Worm (Caenorhabditis elegans) whole organism, L3 larva: ENCODE data around the gene T19C9.8.
"Not testable (repeated sequence)": the region's sequence is repeated elsewhere in the genome, so short reads cannot be mapped to it uniquely, and the experiment has no call there.

Experiments
- R02D3.7 ChIP-seq: fragments of 150-350 bp; optimal IDR thresholded peaks from 2 replicates; lab custom pipeline; 2014; ENCODE audit warnings: missing biosample characterization, missing genetic modification characterization
- ZK546.5 ChIP-seq: sonication (generic microtip); optimal IDR thresholded peaks from 2 replicates; lab custom pipeline; 2017; ENCODE audit warnings: missing biosample characterization, missing genetic modification characterization
- aly-2 ChIP-seq: fragments of 150-350 bp; optimal IDR thresholded peaks from 2 replicates; lab custom pipeline; 2014; ENCODE audit warnings: missing biosample characterization, missing genetic modification characterization
- ama-1 ChIP-seq: fragments of 150-350 bp; optimal IDR thresholded peaks from 2 replicates; lab custom pipeline; 2018
- ceh-28 ChIP-seq: fragments of 150-350 bp; optimal IDR thresholded peaks from 2 replicates; lab custom pipeline; 2014; ENCODE audit warnings: missing biosample characterization, missing genetic modification reagents, missing genetic modification characterization
- ceh-82 ChIP-seq: fragments of 150-350 bp; optimal IDR thresholded peaks from 2 replicates; lab custom pipeline; 2014; ENCODE audit warnings: missing biosample characterization, missing genetic modification characterization
- daf-12 ChIP-seq: fragments of 150-350 bp; optimal IDR thresholded peaks from 2 replicates; lab custom pipeline; 2014; ENCODE audit warnings: missing biosample characterization, missing genetic modification reagents, missing genetic modification characterization
- egl-27 ChIP-seq: sonication (generic microtip); optimal IDR thresholded peaks from 4 replicates; lab custom pipeline; 2017; ENCODE audit warnings: missing biosample characterization, missing genetic modification reagents, missing genetic modification characterization
- egl-5 ChIP-seq: fragments of 150-350 bp; optimal IDR thresholded peaks from 2 replicates; lab custom pipeline; 2017; ENCODE audit warnings: missing biosample characterization, missing genetic modification reagents, missing genetic modification characterization, inconsistent platforms
- elt-2 ChIP-seq: sonication (generic microtip); optimal IDR thresholded peaks from 2 replicates; lab custom pipeline; 2016; ENCODE audit warnings: missing genetic modification reagents, mild to moderate bottlenecking, missing genetic modification characterization, missing compliant biosample characterization
- elt-3 ChIP-seq, 3 experiments: fragments of 150-350 bp in 1 of 3; sonication (generic microtip) in 2 of 3; optimal IDR thresholded peaks; 2 replicates in 2 of 3; 4 replicates in 1 of 3; lab custom pipeline; 2014 to 2017; ENCODE audit warnings: missing biosample characterization in 3 of 3, missing genetic modification characterization in 3 of 3
- eor-1 ChIP-seq, 2 experiments: fragments of 150-350 bp; optimal IDR thresholded peaks; 2 replicates each; lab custom pipeline; 2014 to 2018; ENCODE audit warnings: missing biosample characterization in 2 of 2, missing genetic modification characterization in 2 of 2
- fkh-10 ChIP-seq: sonication (generic microtip); optimal IDR thresholded peaks from 2 replicates; lab custom pipeline; 2017; ENCODE audit warnings: missing biosample characterization, missing genetic modification reagents, missing genetic modification characterization
- fkh-2 ChIP-seq: fragments of 150-350 bp; optimal IDR thresholded peaks from 2 replicates; lab custom pipeline; 2014; ENCODE audit warnings: missing biosample characterization, missing genetic modification reagents, missing genetic modification characterization
- fos-1 ChIP-seq: fragments of 150-350 bp; optimal IDR thresholded peaks from 2 replicates; lab custom pipeline; 2014; ENCODE audit warnings: missing biosample characterization, missing genetic modification characterization
- hmg-11 ChIP-seq: sonication (generic microtip); optimal IDR thresholded peaks from 2 replicates; lab custom pipeline; 2016; ENCODE audit warnings: missing genetic modification characterization, missing compliant biosample characterization
- jun-1 ChIP-seq: fragments of 150-350 bp; optimal IDR thresholded peaks from 2 replicates; lab custom pipeline; 2014; ENCODE audit warnings: missing biosample characterization, missing genetic modification reagents, missing genetic modification characterization
- lin-15B ChIP-seq: fragments of 150-350 bp; optimal IDR thresholded peaks from 2 replicates; lab custom pipeline; 2014; ENCODE audit warnings: missing biosample characterization, missing genetic modification characterization
- lin-39 ChIP-seq: fragments of 150-350 bp; optimal IDR thresholded peaks from 2 replicates; lab custom pipeline; 2018; ENCODE audit warnings: missing biosample characterization, missing genetic modification reagents, missing genetic modification characterization
- mdl-1 ChIP-seq: fragments of 150-350 bp; optimal IDR thresholded peaks from 2 replicates; lab custom pipeline; 2014; ENCODE audit warnings: missing biosample characterization, missing genetic modification characterization
- mml-1 ChIP-seq: fragments of 150-350 bp; sonication (generic microtip); optimal IDR thresholded peaks from 3 replicates; lab custom pipeline; 2014; ENCODE audit warnings: missing biosample characterization, missing genetic modification characterization
- nhr-11 ChIP-seq: fragments of 150-350 bp; optimal IDR thresholded peaks from 2 replicates; lab custom pipeline; 2014; ENCODE audit warnings: missing biosample characterization, missing genetic modification characterization
- nhr-12 ChIP-seq: fragments of 150-350 bp; optimal IDR thresholded peaks from 2 replicates; lab custom pipeline; 2014; ENCODE audit warnings: missing biosample characterization, missing genetic modification characterization
- nhr-23 ChIP-seq: fragments of 150-350 bp; optimal IDR thresholded peaks from 2 replicates; lab custom pipeline; 2014; ENCODE audit warnings: missing biosample characterization, missing genetic modification reagents, missing genetic modification characterization
- nhr-43 ChIP-seq: sonication (generic microtip); optimal IDR thresholded peaks from 2 replicates; lab custom pipeline; 2016; ENCODE audit warnings: mild to moderate bottlenecking, missing genetic modification characterization, missing compliant biosample characterization; ENCODE audit not compliant: poor library complexity, severe bottlenecking
- nhr-67 ChIP-seq: fragments of 150-350 bp; optimal IDR thresholded peaks from 2 replicates; lab custom pipeline; 2014; ENCODE audit warnings: missing biosample characterization, missing genetic modification characterization
- nhr-76 ChIP-seq: fragments of 150-350 bp; sonication (generic microtip); optimal IDR thresholded peaks from 5 replicates; lab custom pipeline; 2014; ENCODE audit warnings: missing biosample characterization, missing genetic modification characterization
- pqm-1 ChIP-seq: fragments of 150-350 bp; optimal IDR thresholded peaks from 2 replicates; lab custom pipeline; 2017; ENCODE audit warnings: missing biosample characterization, missing genetic modification characterization, inconsistent platforms
- sea-2 ChIP-seq: fragments of 150-350 bp; sonication (generic microtip); optimal IDR thresholded peaks from 4 replicates; lab custom pipeline; 2014; ENCODE audit warnings: missing biosample characterization, missing genetic modification reagents, missing genetic modification characterization
- skn-1 ChIP-seq: fragments of 150-350 bp; optimal IDR thresholded peaks from 2 replicates; lab custom pipeline; 2014; ENCODE audit warnings: missing biosample characterization, missing genetic modification characterization
- snpc-4 ChIP-seq: fragments of 150-350 bp; optimal IDR thresholded peaks from 2 replicates; lab custom pipeline; 2014; ENCODE audit warnings: missing biosample characterization, missing genetic modification characterization
- tbx-2 ChIP-seq: sonication (generic microtip); optimal IDR thresholded peaks from 2 replicates; lab custom pipeline; 2016; ENCODE audit warnings: mild to moderate bottlenecking, missing genetic modification characterization, missing compliant biosample characterization
- unc-39 ChIP-seq: sonication (generic microtip); optimal IDR thresholded peaks from 4 replicates; lab custom pipeline; 2017; ENCODE audit warnings: missing biosample characterization, missing genetic modification characterization
- ztf-11 ChIP-seq: fragments of 150-350 bp; optimal IDR thresholded peaks from 2 replicates; lab custom pipeline; 2014; ENCODE audit warnings: missing biosample characterization, missing genetic modification characterization
- ztf-4 ChIP-seq: fragments of 150-350 bp; optimal IDR thresholded peaks from 2 replicates; lab custom pipeline; 2014; ENCODE audit warnings: missing biosample characterization, missing genetic modification characterization

Gene T19C9.8

DNA sequence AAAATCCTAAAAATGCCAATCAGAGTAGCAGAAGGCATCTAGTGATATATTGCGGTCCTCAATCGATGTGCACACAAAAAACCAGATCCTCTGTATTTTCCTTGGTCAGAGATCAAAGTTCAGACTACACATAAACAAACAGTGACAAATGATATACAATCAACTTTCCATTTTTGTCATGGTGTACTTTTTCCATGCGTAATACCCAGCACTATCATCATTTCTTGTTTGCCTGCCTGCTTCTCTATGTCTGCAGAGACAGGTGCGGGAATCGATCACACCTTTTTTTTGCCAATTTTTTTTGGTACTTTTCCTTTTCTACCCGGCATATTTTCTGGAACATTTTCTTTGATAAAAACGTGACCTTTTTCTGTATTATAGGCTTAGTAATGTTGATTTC is 19.3 kb downstream of the T19C9.8 start:
- no peak for TF ChIP-seq egl-27 (tag; lab: Kevin White, UChicago)
- no peak for TF ChIP-seq nhr-23
- no peak for TF ChIP-seq R02D3.7 (tag; lab: Kevin White, UChicago)
- no peak for TF ChIP-seq lin-15B (tag; lab: Kevin White, UChicago)
- TF ChIP-seq nhr-76 (tag; lab: Kevin White, UChicago) = no peak
- TF ChIP-seq egl-5 (tag; lab: Kevin White, UChicago) = no peak
- no peak for TF ChIP-seq hmg-11 (tag; lab: Kevin White, UChicago)
- TF ChIP-seq elt-2 (tag; lab: Kevin White, UChicago) = peak; percentile 50
- TF ChIP-seq fkh-2 (tag; lab: Kevin White, UChicago) = no peak
- TF ChIP-seq nhr-43 (tag; lab: Kevin White, UChicago) = no peak
- TF ChIP-seq skn-1 (tag; lab: Kevin White, UChicago) = peak; percentile 72
- no peak for TF ChIP-seq sea-2
- TF ChIP-seq fos-1 (tag; lab: Kevin White, UChicago) = no peak
- TF ChIP-seq ceh-28 (tag; lab: Kevin White, UChicago) = no peak
- no peak for TF ChIP-seq elt-3 (tag; optimal IDR thresholded peaks at IDR 0.05; lab: Kevin White, UChicago)
- TF ChIP-seq unc-39 = no peak
- peak; percentile 14 for TF ChIP-seq pqm-1 (tag; lab: Kevin White, UChicago)
- TF ChIP-seq nhr-11 (tag; lab: Kevin White, UChicago) = no peak
- no peak for TF ChIP-seq fkh-10 (GFP tag; lab: Kevin White, UChicago)
- no peak for TF ChIP-seq lin-39
- TF ChIP-seq snpc-4 (tag; lab: Kevin White, UChicago) = no peak
- no peak for TF ChIP-seq daf-12 (tag; lab: Kevin White, UChicago)
- TF ChIP-seq, all 47 proteins: peak for 3

DNA sequence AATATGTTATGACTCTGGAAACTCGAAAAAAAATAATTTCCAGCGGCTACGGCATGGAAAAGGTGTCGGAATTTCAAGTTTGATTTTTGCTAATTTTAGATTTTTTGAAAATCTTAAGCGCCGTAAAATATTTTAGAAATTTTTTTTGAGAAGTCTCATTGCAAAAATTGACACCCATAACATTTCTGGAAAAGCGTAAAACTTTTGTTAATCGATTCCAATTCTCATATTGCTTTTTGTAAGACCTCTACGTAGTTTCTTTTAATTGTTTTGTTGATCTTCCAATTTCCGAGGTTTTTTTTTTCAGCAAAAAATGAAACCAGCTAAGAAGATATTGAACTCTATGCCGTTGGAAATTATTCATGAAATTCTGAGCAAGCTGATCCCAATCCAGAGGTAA is 20.0 kb downstream of the T19C9.8 start, which contains the start of gene fbxa-85:
Gene fbxa-85 (plus strand): TSS at position 301 of the 400 bp plus-strand sequence.
- no peak for TF ChIP-seq daf-12 (tag; lab: Kevin White, UChicago)
- TF ChIP-seq pqm-1 (tag; lab: Kevin White, UChicago) = no peak
- no peak for TF ChIP-seq skn-1 (tag; lab: Kevin White, UChicago)
- TF ChIP-seq snpc-4 (tag; lab: Kevin White, UChicago) = no peak
- TF ChIP-seq nhr-67 = no peak
- TF ChIP-seq eor-1 (tag; optimal IDR thresholded peaks at IDR 0.05; lab: Kevin White, UChicago) = no peak
- no peak for TF ChIP-seq jun-1 (tag; lab: Kevin White, UChicago)
- no peak for TF ChIP-seq aly-2
- TF ChIP-seq ztf-11 (tag; lab: Kevin White, UChicago) = no peak
- no peak for TF ChIP-seq fkh-10 (GFP tag; lab: Kevin White, UChicago)
- no peak for TF ChIP-seq nhr-12
- TF ChIP-seq ztf-4 = no peak

DNA sequence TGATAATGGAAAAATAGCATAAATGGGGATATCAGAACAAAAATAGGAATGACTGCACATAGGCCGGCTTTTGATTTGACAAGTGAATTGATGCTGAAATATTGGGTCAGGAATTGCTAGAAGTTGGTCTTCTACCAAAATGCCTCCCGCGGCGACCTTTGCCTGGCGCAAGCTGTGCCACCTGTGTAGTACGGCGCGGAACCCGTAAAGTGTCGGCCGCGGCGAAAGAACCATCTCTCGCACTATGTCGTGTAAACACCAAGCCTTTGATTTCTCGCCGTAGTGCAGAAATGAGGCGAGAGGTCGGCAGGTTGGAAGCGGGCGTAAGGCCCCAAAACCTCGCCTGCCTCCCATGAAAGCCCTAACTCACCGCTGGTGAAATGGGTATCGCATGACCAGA is 22.5 kb downstream of the T19C9.8 start:
- no peak for TF ChIP-seq nhr-12
- no peak for TF ChIP-seq ZK546.5
- TF ChIP-seq mml-1 = no peak
- TF ChIP-seq snpc-4 (tag; lab: Kevin White, UChicago) = peak; percentile 19
- TF ChIP-seq ama-1 = no peak
- no peak for TF ChIP-seq sea-2

DNA sequence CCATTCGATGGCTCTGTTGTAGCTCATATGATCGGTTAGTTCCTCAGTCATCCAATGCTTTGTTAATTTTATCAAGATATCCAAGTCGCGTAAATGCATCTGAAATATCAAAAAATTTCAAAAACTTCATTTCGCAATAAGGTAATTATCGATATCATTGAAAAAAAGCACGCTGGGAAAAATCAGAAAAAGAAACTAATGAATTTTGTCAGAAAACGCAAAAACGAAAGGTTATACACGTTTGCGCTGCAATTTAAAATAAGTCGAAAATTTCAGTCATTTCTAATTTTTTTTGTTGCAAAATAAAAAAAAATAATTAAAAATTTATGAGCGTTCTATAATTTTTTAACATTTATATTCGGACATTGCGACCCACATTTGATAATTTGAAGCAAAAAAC is 26.0 kb downstream of the T19C9.8 start, which contains the start of gene K10G4.3:
Gene K10G4.3 (minus strand): TSS at position 101 of the 400 bp plus-strand sequence.
- TF ChIP-seq hmg-11 (tag; lab: Kevin White, UChicago); eor-1 (tag; optimal IDR thresholded peaks at IDR 0.05; lab: Kevin White, UChicago); mdl-1 (tag; lab: Kevin White, UChicago): not testable (repeated sequence)

DNA sequence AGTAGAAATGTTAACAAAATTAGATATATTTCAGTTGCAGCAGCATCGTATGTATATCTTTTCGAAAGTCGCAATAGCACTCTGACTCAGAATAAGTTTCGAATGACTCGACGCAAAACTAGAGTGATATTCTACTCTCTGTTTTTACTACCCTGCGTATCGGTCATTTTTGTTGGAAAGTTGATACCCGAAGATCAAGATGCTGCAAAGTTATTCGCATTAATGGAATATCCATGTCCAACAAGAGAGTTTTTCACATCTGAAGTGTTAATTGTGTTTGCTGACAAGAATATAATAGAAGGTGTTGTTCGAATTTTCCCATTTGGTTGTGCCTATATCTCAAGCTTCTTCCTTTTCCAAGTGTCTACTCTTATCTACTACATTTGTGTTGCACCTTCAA is 33.2 kb downstream of the T19C9.8 start:
- no peak for TF ChIP-seq egl-5 (tag; lab: Kevin White, UChicago)
- no peak for TF ChIP-seq sea-2
- TF ChIP-seq jun-1 (tag; lab: Kevin White, UChicago) = no peak
- TF ChIP-seq lin-39 = no peak
- no peak for TF ChIP-seq ceh-82 (tag; lab: Kevin White, UChicago)
- TF ChIP-seq mdl-1 (tag; lab: Kevin White, UChicago) = no peak
- no peak for TF ChIP-seq lin-15B (tag; lab: Kevin White, UChicago)
- TF ChIP-seq nhr-43 (tag; lab: Kevin White, UChicago) = no peak
- TF ChIP-seq eor-1 (tag; optimal IDR thresholded peaks at IDR 0.05; lab: Kevin White, UChicago) = no peak
- TF ChIP-seq tbx-2 (tag; lab: Kevin White, UChicago) = no peak
- no peak for TF ChIP-seq nhr-67
- no peak for TF ChIP-seq R02D3.7 (tag; lab: Kevin White, UChicago)
- no peak for TF ChIP-seq elt-3 (tag; optimal IDR thresholded peaks at IDR 0.05; lab: Kevin White, UChicago)
- TF ChIP-seq ama-1 = no peak
- TF ChIP-seq, all 47 proteins: peak for 0
